Worm (Caenorhabditis elegans) whole organism, L4 larva: ENCODE results near the gene B0244.17.

ENCODE experiments used
- F37D6.2 ChIP-seq: sonication (generic microtip); optimal IDR thresholded peaks from 2 replicates; lab custom pipeline; 2016; ENCODE audit warnings: mild to moderate bottlenecking, missing genetic modification characterization, missing compliant biosample characterization
- ZK546.5 ChIP-seq, 2 experiments: sonication (generic microtip); optimal IDR thresholded peaks; 2 replicates each; lab custom pipeline; 2017; ENCODE audit warnings: missing biosample characterization in 2 of 2, missing genetic modification characterization in 2 of 2
- arid-1 ChIP-seq: fragments of 200-800 bp; sonication (Bioruptor generic); conservative IDR thresholded peaks from 2 replicates; pipeline ENCODE4 v1.3.6; 2022; ENCODE audit warnings: missing genetic modification reagents, missing genetic modification characterization, missing compliant biosample characterization
- hlh-30 ChIP-seq: sonication (generic microtip); optimal IDR thresholded peaks from 2 replicates; lab custom pipeline; 2017; ENCODE audit warnings: antibody characterized with exemption, mild to moderate bottlenecking, missing genetic modification characterization, missing compliant biosample characterization; ENCODE audit not compliant: insufficient read depth
- lim-7 ChIP-seq: fragments of 200-800 bp; sonication (Bioruptor generic); IDR thresholded peaks from 2 replicates; pipeline ENCODE4 v1.3.6; 2022; ENCODE audit warnings: missing genetic modification characterization, missing compliant biosample characterization
- mdl-1 ChIP-seq, 2 experiments: fragments of 150-350 bp in 1 of 2; sonication (generic microtip) in 1 of 2; optimal IDR thresholded peaks; 2 replicates each; lab custom pipeline; 2014 to 2017; ENCODE audit warnings: missing biosample characterization in 2 of 2, missing genetic modification characterization in 2 of 2
- nhr-76 ChIP-seq: fragments of 150-350 bp; optimal IDR thresholded peaks from 2 replicates; lab custom pipeline; 2014; ENCODE audit warnings: missing biosample characterization, missing genetic modification characterization
- skn-1 ChIP-seq: fragments of 150-350 bp; optimal IDR thresholded peaks from 2 replicates; lab custom pipeline; 2014; ENCODE audit warnings: missing biosample characterization, missing genetic modification characterization
- unc-62 ChIP-seq, 3 experiments: fragments of 150-350 bp in 1 of 3; sonication (generic microtip); optimal IDR thresholded peaks in 2 of 3; peaks in 1 of 3; 1 replicate in 1 of 3; 2 replicates in 2 of 3; lab custom pipeline; 2014 to 2017; ENCODE audit warnings: missing biosample characterization in 3 of 3, missing genetic modification characterization in 3 of 3, missing genetic modification reagents in 3 of 3, missing genotype in 1 of 3

DNA sequence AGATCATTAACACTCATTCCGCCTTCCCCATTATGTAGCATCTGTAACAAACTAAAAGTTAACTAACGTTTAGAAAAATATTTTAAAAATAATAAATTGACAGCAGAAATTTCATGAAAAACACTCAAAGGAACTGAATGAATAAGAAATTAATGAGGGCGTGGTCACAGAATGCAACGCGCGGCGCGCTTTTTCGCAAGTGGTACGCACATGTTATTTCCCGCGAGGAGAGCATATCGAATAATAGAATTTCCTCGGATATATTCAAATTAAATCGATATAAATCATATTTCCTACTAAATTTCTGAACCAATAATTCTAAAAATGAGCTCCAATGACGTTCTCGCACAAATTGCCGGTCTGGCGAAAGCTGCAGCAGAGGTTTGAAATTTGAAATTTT is 40.3 kb upstream of the B0244.17 start, which contains the start of the genes abi-1 and arle-14:
- TF ChIP-seq skn-1 (tag; lab: Kevin White, UChicago), result no peak
- TF ChIP-seq mdl-1 (tag; optimal IDR thresholded peaks at IDR 0.05; lab: Kevin White, UChicago), result no peak
- no peak for TF ChIP-seq ZK546.5 (tag; optimal IDR thresholded peaks at IDR 0.05; lab: Kevin White, UChicago)
- no peak for TF ChIP-seq lim-7 (GFP tag; lab: Robert Waterston, UW)
- no peak for TF ChIP-seq nhr-76
- peak; percentile 17 for TF ChIP-seq hlh-30
- TF ChIP-seq arid-1 (GFP tag; lab: Robert Waterston, UW), result no peak
- no peak for TF ChIP-seq unc-62 (GFP tag; optimal IDR thresholded peaks at IDR 0.05 in 1 of 2; lab: Kevin White, UChicago)
- no peak for TF ChIP-seq unc-62 (tag; optimal IDR thresholded peaks at IDR 0.05; lab: Kevin White, UChicago)
- no peak for TF ChIP-seq F37D6.2
